Fruit fly (Drosophila melanogaster) whole organism, embryonic: ENCODE measurements around the gene CG33346.

Source experiments
- CG10209 ChIP-seq: fragments of 200-800 bp; sonication (Bioruptor generic); optimal IDR thresholded peaks from 3 replicates; lab custom pipeline; 2017; ENCODE audit warnings: missing biosample characterization, mild to moderate bottlenecking, missing genetic modification characterization, missing genetic modification reagents
- CG10267 ChIP-seq: fragments of 200-800 bp; sonication (Bioruptor generic); optimal IDR thresholded peaks from 2 replicates; lab custom pipeline; 2018; ENCODE audit warnings: missing biosample characterization, mild to moderate bottlenecking, missing genetic modification characterization, moderate library complexity
- CG11696 ChIP-seq: fragments of 200-800 bp; sonication (Bioruptor generic); IDR thresholded peaks from 2 replicates; pipeline ENCODE4 v1.3.6; 2022; ENCODE audit warnings: missing biosample characterization, missing genetic modification characterization
- CG15479 ChIP-seq: fragments of 200-800 bp; sonication (Bioruptor generic); optimal IDR thresholded peaks from 3 replicates; lab custom pipeline; 2019; ENCODE audit warnings: missing biosample characterization, mild to moderate bottlenecking, missing genetic modification characterization, moderate library complexity
- CG34224 ChIP-seq: fragments of 200-800 bp; sonication (Bioruptor generic); IDR thresholded peaks from 3 replicates; pipeline ENCODE4 v1.3.6; 2022; ENCODE audit warnings: missing biosample characterization, missing genetic modification characterization; ENCODE audit not compliant: partially characterized antibody
- CG34376 ChIP-seq: fragments of 200-800 bp; sonication (Bioruptor generic); optimal IDR thresholded peaks from 2 replicates; lab custom pipeline; 2018; ENCODE audit warnings: missing biosample characterization, mild to moderate bottlenecking, missing genetic modification characterization
- CG4328 ChIP-seq: fragments of 200-800 bp; sonication (Bioruptor generic); optimal IDR thresholded peaks from 3 replicates; lab custom pipeline; 2017; ENCODE audit warnings: missing biosample characterization, missing genetic modification reagents, missing genetic modification characterization
- CG6272 ChIP-seq: fragments of 200-800 bp; sonication (Bioruptor generic); IDR thresholded peaks from 2 replicates; pipeline ENCODE4 v1.3.6; 2022; ENCODE audit warnings: missing biosample characterization, missing genetic modification characterization
- CG7745 ChIP-seq: fragments of 200-800 bp; sonication (Bioruptor generic); optimal IDR thresholded peaks from 2 replicates; lab custom pipeline; 2018; ENCODE audit warnings: missing biosample characterization, mild to moderate bottlenecking, missing genetic modification characterization, moderate library complexity
- CG8290 ChIP-seq, 3 experiments: fragments of 200-800 bp; sonication (Bioruptor generic); optimal IDR thresholded peaks; 2 replicates each; lab custom pipeline; 2016 to 2019; ENCODE audit warnings: missing biosample characterization in 3 of 3, missing genetic modification characterization in 3 of 3, mild to moderate bottlenecking in 2 of 3, moderate library complexity in 1 of 3
- CG8359 ChIP-seq: fragments of 200-800 bp; sonication (Bioruptor generic); optimal IDR thresholded peaks from 2 replicates; lab custom pipeline; 2017; ENCODE audit warnings: missing biosample characterization, mild to moderate bottlenecking, missing genetic modification characterization, borderline replicate concordance
- CG8478 ChIP-seq: fragments of >200 bp; optimal IDR thresholded peaks from 2 replicates; lab custom pipeline; 2018
- CG8944 ChIP-seq: fragments of 200-800 bp; sonication (Bioruptor generic); optimal IDR thresholded peaks from 3 replicates; lab custom pipeline; 2016; ENCODE audit warnings: missing biosample characterization, missing genetic modification characterization
- CG9797 ChIP-seq: fragments of 200-800 bp; sonication (Bioruptor generic); optimal IDR thresholded peaks from 3 replicates; lab custom pipeline; 2018; ENCODE audit warnings: missing biosample characterization, mild to moderate bottlenecking, missing genetic modification characterization
- D19A ChIP-seq: fragments of 200-800 bp; optimal IDR thresholded peaks from 3 replicates; lab custom pipeline; 2019; ENCODE audit warnings: missing biosample characterization, mild to moderate bottlenecking, missing genetic modification characterization, moderate library complexity
- Dip3 ChIP-seq: fragments of 200-800 bp; sonication (Bioruptor generic); optimal IDR thresholded peaks from 3 replicates; lab custom pipeline; 2016; ENCODE audit warnings: missing biosample characterization, missing genetic modification characterization
- E2f2 ChIP-seq: fragments of 200-800 bp; sonication (Bioruptor generic); IDR thresholded peaks from 2 replicates; pipeline ENCODE4 v1.3.6; 2022; ENCODE audit warnings: missing biosample characterization, missing genetic modification characterization
- Fer2 ChIP-seq: fragments of 200-800 bp; sonication (Bioruptor generic); optimal IDR thresholded peaks from 2 replicates; lab custom pipeline; 2018; ENCODE audit warnings: missing biosample characterization, mild to moderate bottlenecking, missing genetic modification characterization, moderate library complexity
- Fer3 ChIP-seq: fragments of 200-800 bp; sonication (Bioruptor generic); optimal IDR thresholded peaks from 2 replicates; lab custom pipeline; 2018; ENCODE audit warnings: missing biosample characterization, mild to moderate bottlenecking, missing genetic modification characterization, moderate library complexity
- H2.0 ChIP-seq: fragments of 200-800 bp; sonication (Bioruptor generic); IDR thresholded peaks from 2 replicates; pipeline ENCODE4 v1.3.6; 2022; ENCODE audit warnings: missing biosample characterization, missing genetic modification characterization
- Hr78 ChIP-seq, 2 experiments: fragments of 200-800 bp in 1 of 2; fragments of >200 bp in 1 of 2; sonication (Bioruptor generic) in 1 of 2; optimal IDR thresholded peaks; 2 replicates each; lab custom pipeline; 2017 to 2019; ENCODE audit warnings: missing biosample characterization in 2 of 2, missing genetic modification characterization in 2 of 2, mild to moderate bottlenecking in 1 of 2, moderate library complexity in 1 of 2
- Myb ChIP-seq: fragments of 200-800 bp; sonication (Bioruptor generic); optimal IDR thresholded peaks from 2 replicates; lab custom pipeline; 2016; ENCODE audit warnings: missing biosample characterization, missing genetic modification characterization
- Oli ChIP-seq: fragments of 200-800 bp; sonication (Bioruptor generic); optimal IDR thresholded peaks from 2 replicates; lab custom pipeline; 2018; ENCODE audit warnings: missing biosample characterization, mild to moderate bottlenecking, missing genetic modification characterization, moderate library complexity
- PHDP ChIP-seq: fragments of 200-800 bp; sonication (Bioruptor generic); optimal IDR thresholded peaks from 3 replicates; lab custom pipeline; 2018; ENCODE audit warnings: missing biosample characterization, mild to moderate bottlenecking, missing genetic modification characterization, moderate library complexity
- Sin3A ChIP-seq: fragments of >200 bp; optimal IDR thresholded peaks from 2 replicates; lab custom pipeline; 2018
- Taf1 ChIP-seq: fragments of 200-800 bp; sonication (Bioruptor generic); IDR thresholded peaks from 2 replicates; pipeline ENCODE4 v1.3.6; 2022; ENCODE audit warnings: missing biosample characterization, missing genetic modification characterization
- crol ChIP-seq: fragments of 200-800 bp; sonication (Bioruptor generic); IDR thresholded peaks from 2 replicates; pipeline ENCODE4 v1.3.6; 2022; ENCODE audit warnings: missing biosample characterization, missing genetic modification characterization
- ems ChIP-seq: fragments of 200-800 bp; sonication (Bioruptor generic); optimal IDR thresholded peaks from 3 replicates; lab custom pipeline; 2016; ENCODE audit warnings: missing biosample characterization, missing genetic modification characterization
- esg ChIP-seq: fragments of 200-800 bp; sonication (Bioruptor generic); conservative IDR thresholded peaks from 2 replicates; pipeline ENCODE4 v1.3.6; 2022; ENCODE audit warnings: missing biosample characterization, missing genetic modification characterization
- fd3F ChIP-seq: fragments of 200-800 bp; sonication (Bioruptor generic); optimal IDR thresholded peaks from 2 replicates; lab custom pipeline; 2018; ENCODE audit warnings: missing biosample characterization, mild to moderate bottlenecking, missing genetic modification characterization, moderate library complexity
- gem ChIP-seq: fragments of 200-800 bp; sonication (Bioruptor generic); optimal IDR thresholded peaks from 2 replicates; lab custom pipeline; 2019; ENCODE audit warnings: missing biosample characterization, mild to moderate bottlenecking, missing genetic modification characterization, moderate library complexity
- gsb ChIP-seq: fragments of 200-800 bp; sonication (Bioruptor generic); IDR thresholded peaks from 2 replicates; pipeline ENCODE4 v1.3.6; 2022; ENCODE audit warnings: missing biosample characterization, missing genetic modification characterization
- hbn ChIP-seq: fragments of 200-800 bp; sonication (Bioruptor generic); IDR thresholded peaks from 2 replicates; pipeline ENCODE4 v1.3.6; 2022; ENCODE audit warnings: missing biosample characterization, missing genetic modification characterization; ENCODE audit not compliant: partially characterized antibody
- maf-S ChIP-seq: fragments of 200-800 bp; sonication (Bioruptor generic); optimal IDR thresholded peaks from 2 replicates; lab custom pipeline; 2016; ENCODE audit warnings: missing biosample characterization, missing genetic modification characterization
- otp ChIP-seq: fragments of 200-800 bp; sonication (Bioruptor generic); IDR thresholded peaks from 3 replicates; pipeline ENCODE4, ENCODE4 v1.3.6; 2022; ENCODE audit warnings: missing biosample characterization, missing genetic modification characterization
- pb ChIP-seq: fragments of 200-800 bp; sonication (Bioruptor generic); optimal IDR thresholded peaks from 3 replicates; lab custom pipeline; 2016; ENCODE audit warnings: missing biosample characterization, missing genetic modification characterization
- pnt ChIP-seq: fragments of 200-800 bp; sonication (Bioruptor generic); optimal IDR thresholded peaks from 3 replicates; lab custom pipeline; 2016; ENCODE audit warnings: missing biosample characterization, missing genetic modification characterization
- pzg ChIP-seq: fragments of 200-800 bp; sonication (Bioruptor generic); optimal IDR thresholded peaks from 3 replicates; lab custom pipeline; 2018; ENCODE audit warnings: missing biosample characterization, mild to moderate bottlenecking, missing genetic modification characterization, moderate library complexity
- sc ChIP-seq, 3 experiments: fragments of >200 bp in 2 of 3; fragments of 200-800 bp in 1 of 3; sonication (Bioruptor generic) in 1 of 3; optimal IDR thresholded peaks; 2 replicates in 2 of 3; 3 replicates in 1 of 3; lab custom pipeline; 2017; ENCODE audit warnings: mild to moderate bottlenecking in 1 of 3, missing biosample characterization in 1 of 3, missing genetic modification characterization in 1 of 3, missing genetic modification reagents in 1 of 3
- slbo ChIP-seq: fragments of 200-800 bp; sonication (Bioruptor generic); IDR thresholded peaks from 2 replicates; pipeline ENCODE4 v1.3.6; 2022; ENCODE audit warnings: missing biosample characterization, missing genetic modification characterization
- slou ChIP-seq: fragments of 200-800 bp; sonication (Bioruptor generic); optimal IDR thresholded peaks from 3 replicates; lab custom pipeline; 2016; ENCODE audit warnings: missing biosample characterization, missing genetic modification characterization
- sqz ChIP-seq: fragments of 200-800 bp; sonication (Bioruptor generic); optimal IDR thresholded peaks from 3 replicates; lab custom pipeline; 2018; ENCODE audit warnings: missing biosample characterization, mild to moderate bottlenecking, missing genetic modification characterization
- stc ChIP-seq: fragments of 200-800 bp; sonication (Bioruptor generic); IDR thresholded peaks from 2 replicates; pipeline ENCODE4 v1.3.6; 2022; ENCODE audit warnings: missing biosample characterization, missing genetic modification characterization
- tgo ChIP-seq: fragments of 200-800 bp; sonication (Bioruptor generic); IDR thresholded peaks from 3 replicates; pipeline ENCODE4 v1.3.6; 2022; ENCODE audit warnings: missing biosample characterization, missing genetic modification characterization
- tio ChIP-seq: fragments of 200-800 bp; sonication (Bioruptor generic); optimal IDR thresholded peaks from 2 replicates; lab custom pipeline; 2017; ENCODE audit warnings: missing biosample characterization, missing genetic modification characterization, inconsistent platforms
- tna ChIP-seq: fragments of 200-800 bp; sonication (Bioruptor generic); IDR thresholded peaks from 2 replicates; pipeline ENCODE4 v1.3.6; 2022; ENCODE audit warnings: missing biosample characterization, missing genetic modification characterization; ENCODE audit not compliant: partially characterized antibody
- toy ChIP-seq: fragments of 200-800 bp; sonication (Bioruptor generic); IDR thresholded peaks from 2 replicates; pipeline ENCODE4 v1.3.6; 2022; ENCODE audit warnings: missing biosample characterization, missing genetic modification characterization
- unpg ChIP-seq: fragments of 200-800 bp; sonication (Bioruptor generic); optimal IDR thresholded peaks from 3 replicates; lab custom pipeline; 2018; ENCODE audit warnings: missing biosample characterization, mild to moderate bottlenecking, missing genetic modification characterization, moderate library complexity
- vnd ChIP-seq: fragments of 200-800 bp; sonication (Bioruptor generic); IDR thresholded peaks from 3 replicates; pipeline ENCODE4 v1.3.6; 2022; ENCODE audit warnings: missing biosample characterization, missing genetic modification characterization; ENCODE audit not compliant: partially characterized antibody
- wor ChIP-seq: fragments of 200-800 bp; sonication (Bioruptor generic); IDR thresholded peaks from 2 replicates; pipeline ENCODE4 v1.3.6; 2022; ENCODE audit warnings: missing biosample characterization, missing genetic modification characterization

Gene CG33346

dm6 chr3R:28631753-28632152, 37.3 kb upstream of the CG33346 start (continued):
- TF ChIP-seq CG4328: no peak
- peak; percentile 55 for TF ChIP-seq H2.0 (GFP tag; lab: Robert Waterston, UW)
- TF ChIP-seq CG34376 (GFP tag; lab: Kevin White, UChicago): no peak
- TF ChIP-seq pnt (GFP tag; lab: Kevin White, UChicago): peak; percentile 58
- peak; percentile 46 for TF ChIP-seq slou (GFP tag; lab: Kevin White, UChicago)
- TF ChIP-seq pzg: no peak
- peak; percentile 35 for TF ChIP-seq CG10209 (GFP tag; lab: Kevin White, UChicago)
- TF ChIP-seq CG34224: no peak
- peak; percentile 5 for TF ChIP-seq Myb (GFP tag; lab: Kevin White, UChicago)
- TF ChIP-seq sqz: no peak
- peak; percentile 1 for TF ChIP-seq CG8290 (GFP tag; optimal IDR thresholded peaks at IDR 0.05; lab: Kevin White, UChicago)
- peak in 1 of 2 experiments; percentile 50 for TF ChIP-seq CG8290 (tag; optimal IDR thresholded peaks at IDR 0.05; lab: Kevin White, UChicago)
- no peak for TF ChIP-seq ems (GFP tag; lab: Kevin White, UChicago)
- TF ChIP-seq pb (GFP tag; lab: Kevin White, UChicago): peak; percentile 16
- TF ChIP-seq Taf1 (GFP tag; lab: Robert Waterston, UW): no peak
- peak; percentile 64 for TF ChIP-seq unpg (GFP tag; lab: Kevin White, UChicago)
- peak; percentile 44 for TF ChIP-seq CG10267
- no peak for TF ChIP-seq hbn (GFP tag; lab: Robert Waterston, UW)
- TF ChIP-seq Fer3 (tag; lab: Kevin White, UChicago): peak; percentile 50
- TF ChIP-seq Hr78 (GFP tag; optimal IDR thresholded peaks at IDR 0.05; lab: Kevin White, UChicago): no peak
- no peak for TF ChIP-seq CG8478 (lab: Kevin White, UChicago)
- TF ChIP-seq maf-S: peak; percentile 22
- no peak for TF ChIP-seq Sin3A
- 0 out of 2 replicates have a peak, but pooled peaks have one; percentile 20 for TF ChIP-seq CG11696 (GFP tag; lab: Robert Waterston, UW)
- no peak for TF ChIP-seq wor (GFP tag; lab: Robert Waterston, UW)
- TF ChIP-seq esg: peak; percentile 30; the same call in 1 of the 2 replicates
- no peak for TF ChIP-seq toy
- peak; percentile 48; the same call in 2 of the 3 replicates for TF ChIP-seq tgo (GFP tag; lab: Robert Waterston, UW)
- TF ChIP-seq gem (tag; lab: Kevin White, UChicago): peak; percentile 72
- TF ChIP-seq Dip3 (GFP tag; lab: Kevin White, UChicago): no peak
- TF ChIP-seq CG9797: no peak
- no peak for TF ChIP-seq sc (optimal IDR thresholded peaks at IDR 0.05; lab: Kevin White, UChicago)
- TF ChIP-seq sc (GFP tag; optimal IDR thresholded peaks at IDR 0.05; lab: Kevin White, UChicago): no peak
- peak; percentile 46 for TF ChIP-seq D19A
- TF ChIP-seq Oli (tag; lab: Kevin White, UChicago): peak; percentile 4
- no peak for TF ChIP-seq vnd (GFP tag; lab: Robert Waterston, UW)
- TF ChIP-seq tna (GFP tag; lab: Robert Waterston, UW): no peak
- TF ChIP-seq CG8944 (GFP tag; lab: Kevin White, UChicago): peak; percentile 64
- 0 out of 2 replicates have a peak, but pooled peaks have one; percentile 14 for TF ChIP-seq gsb (GFP tag; lab: Robert Waterston, UW)
- TF ChIP-seq stc (GFP tag; lab: Robert Waterston, UW): 0 out of 2 replicates have a peak, but pooled peaks have one; percentile 37
- TF ChIP-seq CG6272 (GFP tag; lab: Robert Waterston, UW): no peak
- peak; percentile 7 for TF ChIP-seq PHDP (tag; lab: Kevin White, UChicago)
- TF ChIP-seq slbo (GFP tag; lab: Robert Waterston, UW): peak; percentile 34; the same call in 1 of the 2 replicates
- peak; percentile 46 for TF ChIP-seq CG15479 (GFP tag; lab: Kevin White, UChicago)
- peak; percentile 45; the same call in 1 of the 3 replicates for TF ChIP-seq otp (GFP tag; lab: Robert Waterston, UW)
- no peak for TF ChIP-seq tio (GFP tag; lab: Kevin White, UChicago)
- 0 out of 2 replicates have a peak, but pooled peaks have one; percentile 26 for TF ChIP-seq E2f2
- no peak for TF ChIP-seq CG8359
- no peak for TF ChIP-seq Fer2 (tag; lab: Kevin White, UChicago)
- no peak for TF ChIP-seq CG7745 (tag; lab: Kevin White, UChicago)
- TF ChIP-seq crol: no peak
- TF ChIP-seq fd3F: no peak
